Worm (Caenorhabditis elegans): ENCODE results near the gene C24A3.4.

The C24A3.4 gene

DNA sequence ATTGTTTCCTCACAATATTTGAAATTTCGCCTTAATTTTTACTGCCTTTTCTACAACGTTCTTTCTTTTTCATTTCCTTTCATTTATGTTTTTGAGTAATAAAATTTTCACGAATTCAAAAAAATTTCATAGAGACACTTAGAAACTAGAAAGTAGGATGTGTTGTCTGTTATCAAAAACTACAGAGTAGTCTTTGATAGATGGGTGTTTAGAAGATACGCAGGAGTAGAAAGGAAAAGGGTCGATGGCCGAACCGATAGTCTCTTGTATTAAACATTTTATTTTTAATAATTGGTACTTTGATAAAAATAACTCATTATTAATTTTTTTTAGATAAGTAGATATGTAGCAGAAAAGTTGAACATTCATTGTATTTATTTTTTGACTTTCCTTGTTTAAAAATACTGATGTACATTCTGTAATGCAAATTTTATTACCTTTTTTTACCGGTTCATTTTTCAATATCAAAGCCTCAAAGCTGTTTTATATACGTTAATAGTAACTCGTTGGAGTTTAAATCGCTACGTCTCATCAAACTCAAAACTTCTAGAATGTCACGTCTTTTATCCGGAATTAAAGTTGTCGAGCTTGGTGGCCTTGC is at the start of gene C24A3.4:
Gene C24A3.4, plus strand, starts transcription at position 551 of the 601 bp plus-strand sequence.
- no peak for TF ChIP-seq lir-3 (tag; optimal IDR thresholded peaks at IDR 0.05; ENCODE audit: poor library complexity)
- TF ChIP-seq C34B4.2 (tag; optimal IDR thresholded peaks at IDR 0.05): no peak
- peak; percentile 86 for TF ChIP-seq nhr-20 (tag; optimal IDR thresholded peaks at IDR 0.05)
- TF ChIP-seq vab-15 (tag; optimal IDR thresholded peaks at IDR 0.05): no peak
- TF ChIP-seq F16B12.6 (tag; optimal IDR thresholded peaks at IDR 0.05): no peak

DNA sequence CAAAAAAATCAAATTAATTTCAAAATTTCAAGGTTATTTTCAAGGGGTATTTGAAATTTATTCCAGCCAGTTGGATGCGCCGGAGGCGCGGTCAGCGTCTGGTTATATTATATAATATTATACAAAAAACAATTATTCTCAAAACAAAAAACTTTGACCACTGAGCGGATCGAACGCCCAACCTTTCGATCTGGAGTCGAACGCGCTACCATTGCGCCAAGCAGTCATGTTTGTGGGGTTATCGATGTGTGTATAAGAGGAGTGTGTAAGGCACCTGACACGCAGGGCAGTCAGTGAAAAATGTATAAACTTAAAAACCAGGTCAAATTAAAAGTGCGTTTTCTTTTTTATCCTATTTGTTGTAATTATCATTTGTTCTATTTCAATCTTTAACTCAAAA is 48.1 kb upstream of the C24A3.4 start:
- TF ChIP-seq nhr-71 (tag; optimal IDR thresholded peaks at IDR 0.05): peak; percentile 13
- no peak for TF ChIP-seq vab-15 (tag; optimal IDR thresholded peaks at IDR 0.05)
- no peak for TF ChIP-seq ceh-88 (GFP tag; IDR thresholded peaks at IDR 0.05)
- peak in 1 of 2 experiments; percentile 42 for TF ChIP-seq lin-35 (GFP tag; optimal IDR thresholded peaks at IDR 0.05)
- TF ChIP-seq nhr-47 (tag; optimal IDR thresholded peaks at IDR 0.05): peak; percentile 37
- TF ChIP-seq mdl-1 (tag; optimal IDR thresholded peaks at IDR 0.05): peak in 1 of 2 experiments; percentile 10
- no peak for TF ChIP-seq hlh-4 (tag; optimal IDR thresholded peaks at IDR 0.05)
- TF ChIP-seq grh-1 (GFP tag; IDR thresholded peaks at IDR 0.05): no peak
- TF ChIP-seq snu-23 (GFP tag; optimal IDR thresholded peaks at IDR 0.05): peak; percentile 54
- TF ChIP-seq nhr-19 (GFP tag; conservative IDR thresholded peaks at IDR 0.05): peak; percentile 20; the same call in 1 of the 2 replicates
- TF ChIP-seq fkh-4 (tag; optimal IDR thresholded peaks at IDR 0.05; ENCODE audit: borderline replicate concordance): no peak
- TF ChIP-seq nhr-20 (tag; optimal IDR thresholded peaks at IDR 0.05): peak; percentile 14
- peak; percentile 50 for TF ChIP-seq nhr-90 (tag; optimal IDR thresholded peaks at IDR 0.05; ENCODE audit: poor library complexity)
- TF ChIP-seq rnt-1 (tag; optimal IDR thresholded peaks at IDR 0.05): peak; percentile 40
- peak; percentile 11 for TF ChIP-seq lir-3 (tag; optimal IDR thresholded peaks at IDR 0.05; ENCODE audit: poor library complexity)
- no peak for TF ChIP-seq lin-14 (GFP tag; optimal IDR thresholded peaks at IDR 0.05)

DNA sequence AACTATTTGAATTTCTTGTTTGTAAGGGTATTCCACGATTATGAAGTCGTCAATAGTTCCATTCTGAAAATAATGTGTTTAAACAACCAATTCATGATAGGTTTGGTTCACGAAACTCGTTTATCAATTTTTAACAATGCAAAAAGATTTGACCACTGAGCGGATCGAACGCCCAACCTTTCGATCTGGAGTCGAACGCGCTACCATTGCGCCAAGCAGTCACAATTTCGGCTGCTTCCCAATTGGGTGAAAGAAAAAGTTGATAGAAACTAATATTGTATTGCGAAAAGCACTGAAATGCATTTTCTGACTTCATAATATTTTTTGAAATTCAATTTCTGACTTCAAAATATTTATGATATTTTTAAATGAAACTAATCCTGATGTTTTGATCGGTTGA is 47.2 kb upstream of the C24A3.4 start:
- TF ChIP-seq nhr-90 (tag; optimal IDR thresholded peaks at IDR 0.05; ENCODE audit: poor library complexity) (no peak), jun-1 (tag; optimal IDR thresholded peaks at IDR 0.05) (no peak), C16A3.4 (tag; optimal IDR thresholded peaks at IDR 0.05) (no peak), ceh-8 (GFP tag; optimal IDR thresholded peaks at IDR 0.05) (no peak), nhr-28 (tag; optimal IDR thresholded peaks at IDR 0.05) (no peak), elt-2 (tag; optimal IDR thresholded peaks at IDR 0.05) (no peak), nhr-11 (tag; optimal IDR thresholded peaks at IDR 0.05) (no peak), ztf-4 (tag; optimal IDR thresholded peaks at IDR 0.05) (no peak), lin-15B (tag; optimal IDR thresholded peaks at IDR 0.05) (no peak), nhr-77 (tag; optimal IDR thresholded peaks at IDR 0.05) (no peak), mef-2 (tag; optimal IDR thresholded peaks at IDR 0.05) (no peak), skn-1 (tag; optimal IDR thresholded peaks at IDR 0.05) (no peak), ztf-11 (tag; optimal IDR thresholded peaks at IDR 0.05) (no peak)

DNA sequence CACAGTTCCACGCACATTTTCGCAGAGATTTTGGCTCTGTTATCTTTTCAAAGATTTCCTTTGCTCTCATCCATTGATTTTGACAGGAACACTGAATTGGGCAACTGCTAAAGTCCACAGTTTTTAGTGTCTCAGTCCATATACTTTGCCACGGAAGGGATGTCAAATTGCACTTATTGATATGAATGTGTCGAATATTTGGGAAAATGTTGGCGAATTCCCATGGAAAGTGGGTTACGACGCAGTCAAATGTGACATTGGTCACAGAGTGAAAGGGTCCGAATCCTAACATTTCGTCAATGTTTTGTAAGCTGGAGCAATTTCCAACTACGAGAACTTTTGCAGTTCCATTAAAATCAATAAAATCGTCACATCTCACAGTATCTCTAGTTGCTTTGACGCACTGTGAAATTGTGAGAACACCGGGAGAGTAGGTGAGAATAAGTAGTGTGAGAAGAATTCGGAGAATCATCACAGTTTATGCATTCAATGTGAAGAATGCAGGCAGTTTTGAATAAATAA is 41.6 kb upstream of the C24A3.4 start, which contains the start of gene trk-1:
Gene trk-1, minus strand, starts transcription at position 472 of the 522 bp plus-strand sequence.
- TF ChIP-seq snpc-4 (tag; optimal IDR thresholded peaks at IDR 0.05) (no peak), sox-4 (tag; optimal IDR thresholded peaks at IDR 0.05) (no peak), zip-4 (GFP tag; optimal IDR thresholded peaks at IDR 0.05) (no peak), nhr-47 (tag; optimal IDR thresholded peaks at IDR 0.05) (no peak), mdl-1 (tag; optimal IDR thresholded peaks at IDR 0.05) (no peak), nhr-90 (tag; optimal IDR thresholded peaks at IDR 0.05; ENCODE audit: poor library complexity) (no peak), Y116A8C.19 (tag; optimal IDR thresholded peaks at IDR 0.05; ENCODE audit: borderline replicate concordance) (no peak), tlp-1 (tag; optimal IDR thresholded peaks at IDR 0.05) (no peak), lin-15B (tag; optimal IDR thresholded peaks at IDR 0.05) (no peak), fos-1 (tag; optimal IDR thresholded peaks at IDR 0.05) (no peak), nhr-237 (tag; optimal IDR thresholded peaks at IDR 0.05) (no peak), nhr-12 (tag; optimal IDR thresholded peaks at IDR 0.05) (no peak), ztf-11 (tag; optimal IDR thresholded peaks at IDR 0.05) (no peak), C04F5.9 (tag; optimal IDR thresholded peaks at IDR 0.05) (no peak), elt-2 (tag; optimal IDR thresholded peaks at IDR 0.05) (no peak), lin-14 (GFP tag; optimal IDR thresholded peaks at IDR 0.05) (no peak), snu-23 (GFP tag; optimal IDR thresholded peaks at IDR 0.05) (no peak), pag-3 (tag; optimal IDR thresholded peaks at IDR 0.05; ENCODE audit: borderline replicate concordance, insufficient read depth) (no peak), nhr-85 (tag) (no peak)
